Fruit fly (Drosophila melanogaster) whole organism, prepupa: Measurements from ENCODE around the gene CG34177.

Experiments used
- CG11294 ChIP-seq: fragments of 200-800 bp; sonication (Bioruptor generic); IDR thresholded peaks from 2 replicates; pipeline ENCODE4 v1.3.6; 2022; ENCODE audit warnings: missing biosample characterization, missing genetic modification characterization
- CG15336 ChIP-seq: fragments of 200-800 bp; sonication (Bioruptor generic); IDR thresholded peaks from 2 replicates; pipeline ENCODE4 v1.3.6; 2022; ENCODE audit warnings: missing biosample characterization, missing genetic modification characterization
- CG31627 ChIP-seq: fragments of 200-800 bp; sonication (Bioruptor generic); optimal IDR thresholded peaks from 3 replicates; lab custom pipeline; 2016; ENCODE audit warnings: missing biosample characterization, missing genetic modification characterization
- CG34406 ChIP-seq: fragments of 200-800 bp; sonication (Bioruptor generic); optimal IDR thresholded peaks from 3 replicates; lab custom pipeline; 2016; ENCODE audit warnings: missing biosample characterization, missing genetic modification characterization
- CG4318 ChIP-seq: fragments of 200-800 bp; sonication (Bioruptor generic); optimal IDR thresholded peaks from 3 replicates; lab custom pipeline; 2017; ENCODE audit warnings: missing biosample characterization, mild to moderate bottlenecking, missing genetic modification characterization
- CG6163 ChIP-seq: fragments of 200-800 bp; sonication (Bioruptor generic); IDR thresholded peaks from 3 replicates; pipeline ENCODE4 v1.3.6; 2022; ENCODE audit warnings: missing biosample characterization, missing genetic modification characterization
- CG6276 ChIP-seq: fragments of 200-800 bp; sonication (Bioruptor generic); optimal IDR thresholded peaks from 2 replicates; lab custom pipeline; 2017; ENCODE audit warnings: missing biosample characterization, mild to moderate bottlenecking, missing genetic modification characterization
- CG6792 ChIP-seq: fragments of 200-800 bp; sonication (Bioruptor generic); optimal IDR thresholded peaks from 3 replicates; lab custom pipeline; 2016; ENCODE audit warnings: missing biosample characterization, missing genetic modification characterization
- CG6808 ChIP-seq: fragments of 200-800 bp; sonication (Bioruptor generic); optimal IDR thresholded peaks from 3 replicates; lab custom pipeline; 2017; ENCODE audit warnings: missing biosample characterization, missing genetic modification characterization, mild to moderate bottlenecking, moderate library complexity, missing genetic modification reagents
- CG6854 ChIP-seq: fragments of 200-800 bp; sonication (Bioruptor generic); optimal IDR thresholded peaks from 2 replicates; lab custom pipeline; 2017; ENCODE audit warnings: missing biosample characterization, mild to moderate bottlenecking, missing genetic modification characterization
- CG7368 ChIP-seq: fragments of 200-800 bp; sonication (Bioruptor generic); optimal IDR thresholded peaks from 3 replicates; lab custom pipeline; 2016; ENCODE audit warnings: missing biosample characterization, missing genetic modification characterization
- CG8119 ChIP-seq: fragments of 200-800 bp; sonication (Bioruptor generic); IDR thresholded peaks from 3 replicates; pipeline ENCODE4 v1.3.6; 2022; ENCODE audit warnings: missing biosample characterization, missing genetic modification characterization
- CG8319 ChIP-seq: fragments of 200-800 bp; sonication (Bioruptor generic); optimal IDR thresholded peaks from 3 replicates; lab custom pipeline; 2016; ENCODE audit warnings: missing biosample characterization, missing genetic modification characterization
- CG8632 ChIP-seq: fragments of 200-800 bp; sonication (Bioruptor generic); optimal IDR thresholded peaks from 3 replicates; lab custom pipeline; 2016; ENCODE audit warnings: missing biosample characterization, missing genetic modification characterization
- CG9139 ChIP-seq: fragments of 200-800 bp; sonication (Bioruptor generic); optimal IDR thresholded peaks from 3 replicates; lab custom pipeline; 2017; ENCODE audit warnings: missing biosample characterization, mild to moderate bottlenecking, missing genetic modification characterization
- Ets96B ChIP-seq: fragments of 200-800 bp; optimal IDR thresholded peaks from 2 replicates; lab custom pipeline; 2019; ENCODE audit warnings: missing biosample characterization, mild to moderate bottlenecking, missing genetic modification characterization, moderate library complexity
- Gug ChIP-seq: fragments of 200-800 bp; sonication (Bioruptor generic); IDR thresholded peaks from 2 replicates; pipeline ENCODE4 v1.3.6; 2022; ENCODE audit warnings: missing biosample characterization, missing genetic modification characterization
- Hr38 ChIP-seq: sonication (Bioruptor generic); optimal IDR thresholded peaks from 2 replicates; lab custom pipeline; 2016; ENCODE audit warnings: missing biosample characterization, missing genetic modification characterization
- Hr39 ChIP-seq: fragments of 200-800 bp; sonication (Bioruptor generic); optimal IDR thresholded peaks from 2 replicates; lab custom pipeline; 2016; ENCODE audit warnings: missing biosample characterization, missing genetic modification characterization
- Hr4 ChIP-seq: fragments of 200-800 bp; sonication (Bioruptor generic); optimal IDR thresholded peaks from 3 replicates; lab custom pipeline; 2016; ENCODE audit warnings: missing biosample characterization, missing genetic modification characterization
- Met ChIP-seq: fragments of 200-800 bp; sonication (Bioruptor generic); optimal IDR thresholded peaks from 3 replicates; lab custom pipeline; 2016; ENCODE audit warnings: missing biosample characterization, missing genetic modification characterization
- Sox102F ChIP-seq: fragments of 200-800 bp; sonication (Bioruptor generic); optimal IDR thresholded peaks from 2 replicates; lab custom pipeline; 2016; ENCODE audit warnings: missing biosample characterization, mild to moderate bottlenecking, missing genetic modification characterization
- Sox15 ChIP-seq: fragments of 200-800 bp; sonication (Bioruptor generic); optimal IDR thresholded peaks from 3 replicates; lab custom pipeline; 2016; ENCODE audit warnings: missing biosample characterization, missing genetic modification characterization
- achi ChIP-seq: fragments of 200-800 bp; sonication (Bioruptor generic); optimal IDR thresholded peaks from 3 replicates; lab custom pipeline; 2016; ENCODE audit warnings: missing biosample characterization, missing genetic modification characterization
- cyc ChIP-seq: fragments of 200-800 bp; sonication (Bioruptor generic); optimal IDR thresholded peaks from 3 replicates; lab custom pipeline; 2016; ENCODE audit warnings: missing biosample characterization, missing genetic modification characterization
- dac ChIP-seq: fragments of 200-800 bp; sonication (Bioruptor generic); optimal IDR thresholded peaks from 2 replicates; lab custom pipeline; 2017; ENCODE audit warnings: missing biosample characterization, mild to moderate bottlenecking, missing genetic modification characterization
- dsx ChIP-seq: fragments of 200-800 bp; optimal IDR thresholded peaks from 3 replicates; lab custom pipeline; 2019; ENCODE audit warnings: missing biosample characterization, mild to moderate bottlenecking, missing genetic modification characterization, moderate library complexity; ENCODE audit not compliant: poor library complexity, severe bottlenecking
- eg ChIP-seq: fragments of 200-800 bp; sonication (Bioruptor generic); IDR thresholded peaks from 3 replicates; pipeline ENCODE4 v1.3.6; 2022; ENCODE audit warnings: missing biosample characterization, missing genetic modification characterization
- fd59A ChIP-seq: fragments of 200-800 bp; sonication (Bioruptor generic); optimal IDR thresholded peaks from 2 replicates; lab custom pipeline; 2017; ENCODE audit warnings: missing biosample characterization, mild to moderate bottlenecking, missing genetic modification characterization, missing genetic modification reagents
- fd85E ChIP-seq: fragments of 200-800 bp; sonication (Bioruptor generic); optimal IDR thresholded peaks from 3 replicates; lab custom pipeline; 2016; ENCODE audit warnings: missing biosample characterization, missing genetic modification characterization
- fkh ChIP-seq: fragments of 200-800 bp; sonication (Bioruptor generic); optimal IDR thresholded peaks from 3 replicates; lab custom pipeline; 2017; ENCODE audit warnings: missing biosample characterization, mild to moderate bottlenecking, missing genetic modification characterization, moderate library complexity
- net ChIP-seq: fragments of 200-800 bp; sonication (Bioruptor generic); optimal IDR thresholded peaks from 3 replicates; lab custom pipeline; 2016; ENCODE audit warnings: missing biosample characterization, missing genetic modification characterization
- pdm3 ChIP-seq: fragments of 200-800 bp; sonication (Bioruptor generic); optimal IDR thresholded peaks from 3 replicates; lab custom pipeline; 2016; ENCODE audit warnings: missing biosample characterization, missing genetic modification characterization
- salr ChIP-seq, 2 experiments: fragments of 200-800 bp; sonication (Bioruptor generic); optimal IDR thresholded peaks; 3 replicates each; lab custom pipeline; 2016 to 2018; ENCODE audit warnings: missing biosample characterization in 2 of 2, missing genetic modification characterization in 2 of 2, mild to moderate bottlenecking in 1 of 2
- ss ChIP-seq, 2 experiments: fragments of 200-800 bp; sonication (Bioruptor generic); optimal IDR thresholded peaks; 2 replicates in 1 of 2; 3 replicates in 1 of 2; lab custom pipeline; 2017 to 2018; ENCODE audit warnings: mild to moderate bottlenecking in 2 of 2, missing biosample characterization in 2 of 2, missing genetic modification characterization in 2 of 2, moderate library complexity in 1 of 2
- svp ChIP-seq: fragments of 200-800 bp; sonication (Bioruptor generic); peaks from one replicate; lab custom pipeline; 2016; ENCODE audit warnings: missing biosample characterization, missing genetic modification characterization
- topi ChIP-seq: fragments of 200-800 bp; sonication (Bioruptor generic); optimal IDR thresholded peaks from 3 replicates; lab custom pipeline; 2016; ENCODE audit warnings: missing biosample characterization, missing genetic modification characterization
- vri ChIP-seq: fragments of 200-800 bp; sonication (Bioruptor generic); optimal IDR thresholded peaks from 3 replicates; lab custom pipeline; 2016; ENCODE audit warnings: missing biosample characterization, mild to moderate bottlenecking, missing genetic modification characterization

The CG34177 gene

dm6 chr2L:4440881-4441737 is 7.4 kb downstream of the CG34177 start, which contains the start of gene CG15431:
Gene CG15431, minus strand, starts transcription at chr2L:4441282.
- TF ChIP-seq CG15336, result peak; percentile 40; the same call in 1 of the 2 replicates
- TF ChIP-seq CG6163 (GFP tag; lab: Robert Waterston, UW), result peak; percentile 56; the same call in 1 of the 3 replicates
- no peak for TF ChIP-seq CG8632 (GFP tag; lab: Kevin White, UChicago)
- peak; percentile 56 to 82 for TF ChIP-seq salr (GFP tag; optimal IDR thresholded peaks at IDR 0.05; lab: Kevin White, UChicago)
- 0 out of 3 replicates have a peak, but pooled peaks have one; percentile 40 for TF ChIP-seq eg (GFP tag; lab: Robert Waterston, UW)
- TF ChIP-seq CG4318 (GFP tag; lab: Kevin White, UChicago), result no peak
- no peak for TF ChIP-seq Hr38 (GFP tag; lab: Kevin White, UChicago)
- peak; percentile 47; the same call in 1 of the 3 replicates for TF ChIP-seq CG8119 (GFP tag; lab: Robert Waterston, UW)
- TF ChIP-seq pdm3 (GFP tag; lab: Kevin White, UChicago), result no peak
- TF ChIP-seq, all 60 proteins: peak for 5

DNA sequence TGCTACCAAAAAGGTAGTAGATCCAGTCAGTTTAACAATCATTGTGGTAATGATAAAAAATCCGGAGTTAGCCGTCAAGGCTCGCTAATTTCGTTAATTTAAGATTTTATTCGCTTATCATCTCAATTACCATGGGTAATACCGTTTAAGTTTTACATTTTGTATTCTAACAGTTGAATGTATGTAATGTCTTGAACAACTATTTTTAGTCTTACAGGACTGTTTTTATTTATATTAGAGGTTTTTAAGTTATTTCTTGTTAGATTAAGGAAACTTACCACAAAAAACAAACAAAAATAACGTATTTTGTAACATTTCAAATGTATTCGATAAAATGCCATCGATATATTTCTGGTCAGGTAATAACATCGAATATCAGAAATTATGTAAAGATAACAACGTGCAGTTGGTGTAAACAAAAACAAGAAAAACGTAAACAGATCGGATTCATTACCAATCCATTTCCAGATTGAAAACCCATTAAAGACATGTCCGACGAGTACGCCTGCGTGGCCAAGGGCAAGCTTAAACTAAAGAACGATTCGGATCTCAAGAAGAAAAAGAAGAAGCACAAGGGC is 8.4 kb downstream of the CG34177 start, which contains the start of the genes Sfp24F and CG15432:
Gene Sfp24F, minus strand, starts transcription at position 51 of the 578 bp plus-strand sequence.
Gene CG15432, plus strand, starts transcription at position 311 of the 578 bp plus-strand sequence.
- no peak for TF ChIP-seq CG8632 (GFP tag; lab: Kevin White, UChicago)
- peak; percentile 87 for TF ChIP-seq fkh (GFP tag; lab: Kevin White, UChicago)
- TF ChIP-seq CG6854 (GFP tag; lab: Kevin White, UChicago), result no peak
- TF ChIP-seq, all 60 proteins: peak for 1

dm6 chr2L:4444457-4444856 is 10.7 kb downstream of the CG34177 start, which contains the start of the genes morgue and Elp3:
Gene morgue, minus strand, starts transcription at chr2L:4444680.
Gene Elp3, plus strand, starts transcription at chr2L:4444732.
- TF ChIP-seq fkh (GFP tag; lab: Kevin White, UChicago), result peak; percentile 77
- no peak for TF ChIP-seq dac (GFP tag; lab: Kevin White, UChicago)
- no peak for TF ChIP-seq svp (GFP tag; lab: Kevin White, UChicago)
- peak; percentile 20 for TF ChIP-seq CG6854 (GFP tag; lab: Kevin White, UChicago)

DNA sequence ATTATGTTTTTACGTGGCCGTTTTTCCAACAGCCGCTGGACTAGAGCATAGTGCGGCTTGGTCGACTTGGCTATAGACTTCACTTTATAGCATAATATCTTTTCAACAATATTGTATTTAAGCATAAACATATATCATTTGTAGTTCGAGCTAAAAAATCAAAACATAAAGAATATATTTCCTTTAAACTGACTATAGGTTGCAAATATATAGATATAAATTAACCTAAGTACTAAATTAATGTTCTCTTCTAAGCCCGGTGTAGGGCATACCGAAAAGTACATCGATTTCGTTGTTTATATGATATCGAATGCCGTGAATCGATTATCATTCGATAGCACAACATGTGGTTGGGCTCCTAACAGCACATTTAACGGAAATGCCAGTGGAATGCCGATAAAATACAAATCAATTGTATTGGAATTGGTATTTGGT is 14.9 kb downstream of the CG34177 start, which contains the start of gene MFS18:
Gene MFS18, minus strand, starts transcription at position 54 of the 435 bp plus-strand sequence.
- peak; percentile 81 to 96 for TF ChIP-seq salr (GFP tag; optimal IDR thresholded peaks at IDR 0.05; lab: Kevin White, UChicago)
- peak; percentile 99 for TF ChIP-seq eg (GFP tag; lab: Robert Waterston, UW)
- TF ChIP-seq dac (GFP tag; lab: Kevin White, UChicago), result peak; percentile 81
- peak; percentile 99 for TF ChIP-seq CG7368
- TF ChIP-seq Hr39 (GFP tag; lab: Kevin White, UChicago), result peak; percentile 88
- TF ChIP-seq Hr4, result peak; percentile 96
- TF ChIP-seq Sox15 (GFP tag; lab: Kevin White, UChicago), result peak; percentile 93
- TF ChIP-seq CG9139 (GFP tag; lab: Kevin White, UChicago), result no peak
- TF ChIP-seq CG8319 (GFP tag; lab: Kevin White, UChicago), result peak; percentile 98
- peak; percentile 91 for TF ChIP-seq CG31627 (GFP tag; lab: Kevin White, UChicago)
- TF ChIP-seq CG34406 (GFP tag; lab: Kevin White, UChicago), result peak; percentile 98
- peak; percentile 86 for TF ChIP-seq dsx (GFP tag; lab: Kevin White, UChicago)
- TF ChIP-seq Sox102F (GFP tag; lab: Kevin White, UChicago), result peak; percentile 94
- peak; percentile 95 for TF ChIP-seq Met (GFP tag; lab: Kevin White, UChicago)
- TF ChIP-seq fd85E (GFP tag; lab: Kevin White, UChicago), result peak; percentile 97
- TF ChIP-seq CG6792 (GFP tag; lab: Kevin White, UChicago), result peak; percentile 94
- no peak for TF ChIP-seq vri (GFP tag; lab: Kevin White, UChicago)
- peak; percentile 89 for TF ChIP-seq Ets96B (tag; lab: Kevin White, UChicago)
- TF ChIP-seq net (GFP tag; lab: Kevin White, UChicago), result peak; percentile 97
- peak; percentile 20 for TF ChIP-seq Hr38 (GFP tag; lab: Kevin White, UChicago)
- peak; percentile 98 for TF ChIP-seq CG8632 (GFP tag; lab: Kevin White, UChicago)
- peak; percentile 99 for TF ChIP-seq Gug
- TF ChIP-seq CG8119 (GFP tag; lab: Robert Waterston, UW), result peak; percentile 99
- peak; percentile 98 for TF ChIP-seq svp (GFP tag; lab: Kevin White, UChicago)
- TF ChIP-seq CG6276 (GFP tag; lab: Kevin White, UChicago), result peak; percentile 98
- peak; percentile 96 for TF ChIP-seq pdm3 (GFP tag; lab: Kevin White, UChicago)
- TF ChIP-seq topi, result peak; percentile 95
- TF ChIP-seq ss (GFP tag; optimal IDR thresholded peaks at IDR 0.05; lab: Kevin White, UChicago), result peak in 1 of 2 experiments; percentile 90
- TF ChIP-seq CG6854 (GFP tag; lab: Kevin White, UChicago), result peak; percentile 96
- peak; percentile 97 for TF ChIP-seq achi
- peak; percentile 95 for TF ChIP-seq CG6808 (GFP tag; lab: Kevin White, UChicago)
- TF ChIP-seq cyc, result peak; percentile 93
- peak; percentile 84 for TF ChIP-seq fd59A (GFP tag; lab: Kevin White, UChicago)
- TF ChIP-seq CG15336, result peak; percentile 99
- TF ChIP-seq CG11294 (GFP tag; lab: Robert Waterston, UW), result peak; percentile 99
